Fruit fly (Drosophila melanogaster) whole organism, embryonic: ENCODE data around the gene CG42822.

Experiments
- Aef1 ChIP-seq: fragments of 200-800 bp; sonication (Bioruptor generic); IDR thresholded peaks from 3 replicates; pipeline ENCODE4 v1.3.6; 2022; ENCODE audit warnings: missing biosample characterization, missing genetic modification characterization
- Blimp-1 ChIP-seq: fragments of 200-800 bp; sonication (Bioruptor generic); optimal IDR thresholded peaks from 3 replicates; lab custom pipeline; 2018; ENCODE audit warnings: missing biosample characterization, missing genetic modification characterization, mild to moderate bottlenecking, moderate library complexity, missing genetic modification reagents
- CG10543 ChIP-seq: fragments of 200-800 bp; sonication (Bioruptor generic); optimal IDR thresholded peaks from 3 replicates; lab custom pipeline; 2017; ENCODE audit warnings: missing biosample characterization, mild to moderate bottlenecking, missing genetic modification characterization, moderate library complexity
- CG12219 ChIP-seq: fragments of 200-800 bp; sonication (Bioruptor generic); optimal IDR thresholded peaks from 3 replicates; lab custom pipeline; 2018; ENCODE audit warnings: missing biosample characterization, mild to moderate bottlenecking, missing genetic modification characterization
- CG12659 ChIP-seq: fragments of 200-800 bp; sonication (Bioruptor generic); optimal IDR thresholded peaks from 3 replicates; lab custom pipeline; 2017; ENCODE audit warnings: mild to moderate bottlenecking, missing biosample characterization, missing genetic modification reagents, missing genetic modification characterization
- CG16813 ChIP-seq: fragments of 200-800 bp; sonication (Bioruptor generic); IDR thresholded peaks from 3 replicates; pipeline ENCODE4 v1.3.6; 2022; ENCODE audit warnings: missing biosample characterization, missing genetic modification characterization; ENCODE audit not compliant: partially characterized antibody
- CG2129 ChIP-seq: fragments of 200-800 bp; sonication (Bioruptor generic); IDR thresholded peaks from 2 replicates; pipeline ENCODE4 v1.3.6; 2022; ENCODE audit warnings: missing biosample characterization, missing genetic modification characterization; ENCODE audit not compliant: partially characterized antibody
- CG2678 ChIP-seq: fragments of 200-800 bp; sonication (Bioruptor generic); optimal IDR thresholded peaks from 3 replicates; lab custom pipeline; 2019; ENCODE audit warnings: missing biosample characterization, mild to moderate bottlenecking, missing genetic modification characterization, moderate library complexity
- CG31441 ChIP-seq: fragments of 200-800 bp; sonication (Bioruptor generic); IDR thresholded peaks from 2 replicates; pipeline ENCODE4 v1.3.6; 2022; ENCODE audit warnings: missing biosample characterization, missing genetic modification characterization
- CG3995 ChIP-seq: fragments of 200-800 bp; sonication (Bioruptor generic); optimal IDR thresholded peaks from 3 replicates; lab custom pipeline; 2016; ENCODE audit warnings: missing biosample characterization, missing genetic modification characterization
- CG6683 ChIP-seq: fragments of 200-800 bp; sonication (Bioruptor generic); optimal IDR thresholded peaks from 2 replicates; lab custom pipeline; 2017; ENCODE audit warnings: missing biosample characterization, mild to moderate bottlenecking, missing genetic modification characterization, missing genetic modification reagents
- CG6813 ChIP-seq: fragments of 200-800 bp; sonication (Bioruptor generic); optimal IDR thresholded peaks from 2 replicates; lab custom pipeline; 2017; ENCODE audit warnings: missing biosample characterization, missing genetic modification characterization, mild to moderate bottlenecking, moderate library complexity, missing genetic modification reagents
- CG7271 ChIP-seq: fragments of 200-800 bp; sonication (Bioruptor generic); optimal IDR thresholded peaks from 2 replicates; lab custom pipeline; 2018; ENCODE audit warnings: missing biosample characterization, mild to moderate bottlenecking, missing genetic modification characterization, moderate library complexity
- CG8089 ChIP-seq: fragments of 200-800 bp; sonication (Bioruptor generic); optimal IDR thresholded peaks from 3 replicates; lab custom pipeline; 2016; ENCODE audit warnings: missing biosample characterization, missing genetic modification characterization
- CG8765 ChIP-seq: fragments of 200-800 bp; sonication (Bioruptor generic); IDR thresholded peaks from 2 replicates; pipeline ENCODE4 v1.3.6; 2022; ENCODE audit warnings: missing biosample characterization, missing genetic modification characterization
- CG9727 ChIP-seq: fragments of 200-800 bp; sonication (Bioruptor generic); optimal IDR thresholded peaks from 3 replicates; lab custom pipeline; 2017; ENCODE audit warnings: missing biosample characterization, mild to moderate bottlenecking, missing genetic modification characterization
- CoRest ChIP-seq: fragments of 200-800 bp; sonication (Bioruptor generic); optimal IDR thresholded peaks from 3 replicates; lab custom pipeline; 2018; ENCODE audit warnings: missing biosample characterization, mild to moderate bottlenecking, missing genetic modification characterization, moderate library complexity
- HLH3B ChIP-seq: fragments of 200-800 bp; sonication (Bioruptor generic); IDR thresholded peaks from 2 replicates; pipeline ENCODE4 v1.3.6; 2022; ENCODE audit warnings: missing biosample characterization, missing genetic modification characterization
- Hr78 ChIP-seq, 2 experiments: fragments of 200-800 bp in 1 of 2; fragments of >200 bp in 1 of 2; sonication (Bioruptor generic) in 1 of 2; optimal IDR thresholded peaks; 2 replicates each; lab custom pipeline; 2017 to 2019; ENCODE audit warnings: missing biosample characterization in 2 of 2, missing genetic modification characterization in 2 of 2, mild to moderate bottlenecking in 1 of 2, moderate library complexity in 1 of 2
- MTF-1 ChIP-seq: fragments of 200-800 bp; sonication (Bioruptor generic); optimal IDR thresholded peaks from 2 replicates; lab custom pipeline; 2018; ENCODE audit warnings: missing biosample characterization, mild to moderate bottlenecking, missing genetic modification characterization, borderline replicate concordance
- NFAT ChIP-seq: fragments of 200-800 bp; sonication (Bioruptor generic); IDR thresholded peaks from 2 replicates; pipeline ENCODE4 v1.3.6; 2022; ENCODE audit warnings: missing biosample characterization, missing genetic modification characterization
- Nf-YA ChIP-seq: fragments of 200-800 bp; sonication (Bioruptor generic); IDR thresholded peaks from 2 replicates; pipeline ENCODE4 v1.3.6; 2022; ENCODE audit warnings: missing biosample characterization, missing genetic modification characterization
- Ptx1 ChIP-seq: fragments of 200-800 bp; sonication (Bioruptor generic); IDR thresholded peaks from 2 replicates; pipeline ENCODE4 v1.3.6; 2022; ENCODE audit warnings: missing biosample characterization, missing genetic modification characterization
- Xrp1 ChIP-seq: fragments of 200-800 bp; sonication (Bioruptor generic); IDR thresholded peaks from 2 replicates; pipeline ENCODE4 v1.3.6; 2022; ENCODE audit warnings: missing biosample characterization, missing genetic modification characterization
- ac ChIP-seq: fragments of 200-800 bp; sonication (Bioruptor generic); optimal IDR thresholded peaks from 3 replicates; lab custom pipeline; 2017; ENCODE audit warnings: missing biosample characterization, mild to moderate bottlenecking, missing genetic modification characterization
- al ChIP-seq: fragments of 200-800 bp; sonication (Bioruptor generic); IDR thresholded peaks from 2 replicates; pipeline ENCODE4 v1.3.6; 2022; ENCODE audit warnings: missing biosample characterization, missing genetic modification characterization
- dan ChIP-seq: fragments of 200-800 bp; sonication (Bioruptor generic); IDR thresholded peaks from 2 replicates; pipeline ENCODE4 v1.3.6; 2022; ENCODE audit warnings: missing biosample characterization, missing genetic modification characterization
- dmrt11E ChIP-seq: fragments of 200-800 bp; sonication (Bioruptor generic); optimal IDR thresholded peaks from 3 replicates; lab custom pipeline; 2018; ENCODE audit warnings: missing biosample characterization, mild to moderate bottlenecking, missing genetic modification characterization, moderate library complexity
- dysf ChIP-seq: fragments of 200-800 bp; sonication (Bioruptor generic); IDR thresholded peaks from 3 replicates; pipeline ENCODE4 v1.3.6; 2022; ENCODE audit warnings: missing biosample characterization, missing genetic modification characterization
- en ChIP-seq: fragments of 200-800 bp; sonication (Bioruptor generic); optimal IDR thresholded peaks from 2 replicates; lab custom pipeline; 2016; ENCODE audit warnings: missing biosample characterization, missing genetic modification characterization
- esg ChIP-seq: fragments of 200-800 bp; sonication (Bioruptor generic); conservative IDR thresholded peaks from 2 replicates; pipeline ENCODE4 v1.3.6; 2022; ENCODE audit warnings: missing biosample characterization, missing genetic modification characterization
- fd96Cb ChIP-seq: fragments of 200-800 bp; sonication (Bioruptor generic); optimal IDR thresholded peaks from 2 replicates; lab custom pipeline; 2018; ENCODE audit warnings: missing biosample characterization, mild to moderate bottlenecking, missing genetic modification characterization, moderate library complexity
- fru ChIP-seq: fragments of >200 bp; optimal IDR thresholded peaks from 2 replicates; lab custom pipeline; 2017
- ftz-f1 ChIP-seq: fragments of 200-800 bp; sonication (Bioruptor generic); optimal IDR thresholded peaks from 2 replicates; lab custom pipeline; 2016; ENCODE audit warnings: missing biosample characterization, missing genetic modification characterization
- gcm ChIP-seq: fragments of 200-800 bp; sonication (Bioruptor generic); optimal IDR thresholded peaks from 2 replicates; lab custom pipeline; 2019; ENCODE audit warnings: missing biosample characterization, mild to moderate bottlenecking, missing genetic modification characterization, moderate library complexity
- gem ChIP-seq: fragments of 200-800 bp; sonication (Bioruptor generic); optimal IDR thresholded peaks from 2 replicates; lab custom pipeline; 2019; ENCODE audit warnings: missing biosample characterization, mild to moderate bottlenecking, missing genetic modification characterization, moderate library complexity
- ken ChIP-seq: fragments of 200-800 bp; sonication (Bioruptor generic); IDR thresholded peaks from 3 replicates; pipeline ENCODE4 v1.3.6; 2022; ENCODE audit warnings: missing biosample characterization, missing genetic modification characterization
- ro ChIP-seq: fragments of 200-800 bp; sonication (Bioruptor generic); IDR thresholded peaks from 2 replicates; pipeline ENCODE4 v1.3.6; 2022; ENCODE audit warnings: missing biosample characterization, missing genetic modification characterization
- row ChIP-seq: fragments of 200-800 bp; sonication (Bioruptor generic); IDR thresholded peaks from 3 replicates; pipeline ENCODE4 v1.3.6; 2022; ENCODE audit warnings: missing biosample characterization, missing genetic modification characterization
- seq ChIP-seq: fragments of 200-800 bp; sonication (Bioruptor generic); IDR thresholded peaks from 2 replicates; pipeline ENCODE4 v1.3.6; 2022; ENCODE audit warnings: missing biosample characterization, missing genetic modification characterization
- sim ChIP-seq: fragments of 200-800 bp; sonication (Bioruptor generic); IDR thresholded peaks from 2 replicates; pipeline ENCODE4 v1.3.6; 2022; ENCODE audit warnings: missing biosample characterization, missing genetic modification characterization
- sisA ChIP-seq: fragments of 200-800 bp; sonication (Bioruptor generic); IDR thresholded peaks from 2 replicates; pipeline ENCODE4 v1.3.6; 2022; ENCODE audit warnings: missing biosample characterization, missing genetic modification characterization
- slbo ChIP-seq: fragments of 200-800 bp; sonication (Bioruptor generic); IDR thresholded peaks from 2 replicates; pipeline ENCODE4 v1.3.6; 2022; ENCODE audit warnings: missing biosample characterization, missing genetic modification characterization
- sr ChIP-seq: fragments of 200-800 bp; sonication (Bioruptor generic); IDR thresholded peaks from 3 replicates; pipeline ENCODE4 v1.3.6; 2022; ENCODE audit warnings: missing biosample characterization, missing genetic modification characterization
- tgo ChIP-seq: fragments of 200-800 bp; sonication (Bioruptor generic); IDR thresholded peaks from 3 replicates; pipeline ENCODE4 v1.3.6; 2022; ENCODE audit warnings: missing biosample characterization, missing genetic modification characterization
- tin ChIP-seq: fragments of 200-800 bp; sonication (Bioruptor generic); optimal IDR thresholded peaks from 3 replicates; lab custom pipeline; 2016; ENCODE audit warnings: missing biosample characterization, missing genetic modification characterization
- tna ChIP-seq: fragments of 200-800 bp; sonication (Bioruptor generic); IDR thresholded peaks from 2 replicates; pipeline ENCODE4 v1.3.6; 2022; ENCODE audit warnings: missing biosample characterization, missing genetic modification characterization; ENCODE audit not compliant: partially characterized antibody
- ttk ChIP-seq: fragments of 200-800 bp; sonication (Bioruptor generic); IDR thresholded peaks from 2 replicates; pipeline ENCODE4 v2.1.2; 2022; ENCODE audit warnings: missing biosample characterization, missing genetic modification characterization
- tup ChIP-seq: fragments of 200-800 bp; sonication (Bioruptor generic); optimal IDR thresholded peaks from 2 replicates; lab custom pipeline; 2016; ENCODE audit warnings: missing biosample characterization, mild to moderate bottlenecking, missing genetic modification characterization, moderate library complexity
- wdn ChIP-seq: fragments of 200-800 bp; sonication (Bioruptor generic); IDR thresholded peaks from 2 replicates; pipeline ENCODE4 v1.3.6; 2022; ENCODE audit warnings: missing biosample characterization, missing genetic modification characterization

The CG42822 gene

DNA sequence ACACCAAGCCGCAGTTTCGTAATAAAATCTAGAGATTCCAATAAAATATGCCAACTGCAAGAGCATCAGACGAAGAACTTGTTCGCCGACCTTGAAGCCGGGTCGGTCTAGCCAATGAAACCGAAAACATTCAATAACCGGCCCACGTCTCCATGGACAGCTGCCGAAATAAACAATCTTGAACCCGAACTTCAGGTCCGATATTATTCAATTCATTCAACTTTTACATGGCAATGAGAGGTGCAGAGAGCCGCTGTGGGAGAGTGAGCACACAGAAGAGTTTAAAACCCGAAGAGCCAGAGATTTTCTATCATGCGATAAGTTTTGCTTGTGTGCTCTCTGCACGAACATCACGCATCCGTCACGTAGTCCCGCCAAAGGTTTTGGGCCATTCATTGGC, 36.2 kb upstream of the CG42822 start (continued):
- TF ChIP-seq CG7271 (tag; lab: Kevin White, UChicago), result no peak
- TF ChIP-seq CG8765 (GFP tag; lab: Robert Waterston, UW), result no peak
- no peak for TF ChIP-seq gcm (GFP tag; lab: Kevin White, UChicago)
- TF ChIP-seq sim (GFP tag; lab: Robert Waterston, UW), result no peak
- no peak for TF ChIP-seq CG16813
- no peak for TF ChIP-seq dmrt11E
- TF ChIP-seq NFAT (GFP tag; lab: Robert Waterston, UW), result no peak
- peak in 1 of 2 experiments; percentile 37 for TF ChIP-seq Hr78 (GFP tag; optimal IDR thresholded peaks at IDR 0.05; lab: Kevin White, UChicago)
- TF ChIP-seq HLH3B (GFP tag; lab: Robert Waterston, UW), result no peak
- TF ChIP-seq CG9727, result no peak
- no peak for TF ChIP-seq seq

DNA sequence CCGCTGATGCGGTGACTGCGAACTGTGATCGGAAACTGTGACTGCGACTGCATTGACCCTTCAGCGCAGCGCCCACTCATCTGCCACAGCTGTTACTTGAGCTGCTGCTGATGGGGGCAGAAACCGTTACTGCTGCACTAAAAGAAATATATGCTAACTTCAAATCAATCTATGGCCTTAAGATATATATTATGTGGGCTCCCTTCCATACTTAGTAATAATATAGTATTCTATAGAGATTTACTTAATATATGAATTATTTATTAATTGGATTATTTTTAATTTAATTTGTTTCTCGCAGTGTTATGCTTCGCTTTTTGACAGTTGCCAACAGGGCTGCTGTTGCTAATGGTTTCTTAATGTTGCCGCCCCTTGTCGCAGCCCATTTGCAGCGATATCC, 34.6 kb upstream of the CG42822 start:
- no peak for TF ChIP-seq CG9727
- TF ChIP-seq CG2129 (GFP tag; lab: Robert Waterston, UW), result no peak
- TF ChIP-seq dysf, result peak; percentile 46; the same call in 2 of the 3 replicates
- TF ChIP-seq Xrp1, result peak; percentile 45
- peak; percentile 51 for TF ChIP-seq esg (GFP tag; lab: Robert Waterston, UW)
- no peak for TF ChIP-seq CoRest
- 0 out of 2 replicates have a peak, but pooled peaks have one; percentile 32 for TF ChIP-seq ttk (GFP tag; lab: Robert Waterston, UW)
- no peak for TF ChIP-seq MTF-1
- TF ChIP-seq dan (GFP tag; lab: Robert Waterston, UW), result no peak
- TF ChIP-seq ken (GFP tag; lab: Robert Waterston, UW), result no peak
- TF ChIP-seq al (GFP tag; lab: Robert Waterston, UW), result 0 out of 2 replicates have a peak, but pooled peaks have one; percentile 6
- peak; percentile 22; the same call in 1 of the 3 replicates for TF ChIP-seq sr
- no peak for TF ChIP-seq CG8089 (GFP tag; lab: Kevin White, UChicago)
- no peak for TF ChIP-seq CG10543
- no peak for TF ChIP-seq ftz-f1
- no peak for TF ChIP-seq Nf-YA (GFP tag; lab: Robert Waterston, UW)
- TF ChIP-seq CG3995 (GFP tag; lab: Kevin White, UChicago), result peak; percentile 90
- TF ChIP-seq row (GFP tag; lab: Robert Waterston, UW), result peak; percentile 44; the same call in 1 of the 3 replicates
- TF ChIP-seq CG12219 (GFP tag; lab: Kevin White, UChicago), result no peak
- TF ChIP-seq en (GFP tag; lab: Kevin White, UChicago), result no peak
- TF ChIP-seq ac (GFP tag; lab: Kevin White, UChicago), result no peak
- TF ChIP-seq ro (GFP tag; lab: Robert Waterston, UW), result 0 out of 2 replicates have a peak, but pooled peaks have one; percentile 19
- TF ChIP-seq Blimp-1, result peak; percentile 0
- TF ChIP-seq fd96Cb (tag; lab: Kevin White, UChicago), result peak; percentile 10
- no peak for TF ChIP-seq fru
- peak; percentile 6 for TF ChIP-seq tin (GFP tag; lab: Kevin White, UChicago)
- no peak for TF ChIP-seq tna (GFP tag; lab: Robert Waterston, UW)
- no peak for TF ChIP-seq tup (GFP tag; lab: Kevin White, UChicago)
- peak; percentile 4 for TF ChIP-seq CG2678 (tag; lab: Kevin White, UChicago)
- TF ChIP-seq gem, result peak; percentile 45
- TF ChIP-seq CG6813 (GFP tag; lab: Kevin White, UChicago), result no peak
- no peak for TF ChIP-seq Aef1
- TF ChIP-seq slbo (GFP tag; lab: Robert Waterston, UW), result peak; percentile 37; the same call in 1 of the 2 replicates
- TF ChIP-seq tgo (GFP tag; lab: Robert Waterston, UW), result peak; percentile 47; the same call in 1 of the 3 replicates
- no peak for TF ChIP-seq wdn
- 0 out of 2 replicates have a peak, but pooled peaks have one; percentile 31 for TF ChIP-seq Ptx1 (GFP tag; lab: Robert Waterston, UW)
- peak; percentile 34; the same call in 1 of the 2 replicates for TF ChIP-seq CG31441 (GFP tag; lab: Robert Waterston, UW)
- no peak for TF ChIP-seq CG6683 (GFP tag; lab: Kevin White, UChicago)
- TF ChIP-seq sisA, result 0 out of 2 replicates have a peak, but pooled peaks have one; percentile 5
- TF ChIP-seq CG12659 (GFP tag; lab: Kevin White, UChicago), result no peak
